Fruit fly (Drosophila melanogaster) whole organism, wandering third instar larva: ENCODE data around the gene CG15429.
A peak's percentile ranks its signal among the peaks of the same experiment; 100 is the strongest.

Experiments used
- Abd-B ChIP-seq: fragments of >200 bp; optimal IDR thresholded peaks from 2 replicates; lab custom pipeline; 2017; ENCODE audit warnings: missing biosample characterization, missing genetic modification characterization
- Dfd ChIP-seq: fragments of >200 bp; optimal IDR thresholded peaks from 2 replicates; lab custom pipeline; 2017; ENCODE audit warnings: missing biosample characterization, missing genetic modification characterization
- HLH106 ChIP-seq: fragments of 200-800 bp; optimal IDR thresholded peaks from 3 replicates; lab custom pipeline; 2019; ENCODE audit warnings: missing biosample characterization, mild to moderate bottlenecking, missing genetic modification characterization, moderate library complexity
- Hr83 ChIP-seq: fragments of 200-300 bp; sonication (Bioruptor generic); optimal IDR thresholded peaks from 2 replicates; lab custom pipeline; 2016; ENCODE audit warnings: missing biosample characterization, mild to moderate bottlenecking, missing genetic modification characterization, moderate library complexity; ENCODE audit not compliant: poor library complexity, severe bottlenecking
- Jra ChIP-seq: sonication (Bioruptor generic); optimal IDR thresholded peaks from 2 replicates; lab custom pipeline; 2016; ENCODE audit warnings: missing biosample characterization, missing genetic modification characterization
- OdsH ChIP-seq: fragments of 200-800 bp; sonication (Bioruptor generic); optimal IDR thresholded peaks from 2 replicates; lab custom pipeline; 2016; ENCODE audit warnings: missing biosample characterization, mild to moderate bottlenecking, missing genetic modification characterization
- br ChIP-seq: fragments of 200-800 bp; sonication (Bioruptor generic); optimal IDR thresholded peaks from 2 replicates; lab custom pipeline; 2016; ENCODE audit warnings: missing biosample characterization, missing genetic modification characterization
- dl ChIP-seq, 2 experiments: fragments of 175-275, 200-275 bp in 1 of 2; fragments of 200-275 bp in 1 of 2; sonication (Bioruptor generic); optimal IDR thresholded peaks; lab custom pipeline; 2018; ENCODE audit warnings: mild to moderate bottlenecking in 2 of 2, missing biosample characterization in 2 of 2, missing genetic modification characterization in 2 of 2, moderate library complexity in 2 of 2; ENCODE audit not compliant: partially characterized antibody in 2 of 2, insufficient read depth in 1 of 2
- pan ChIP-seq: fragments of >200 bp; optimal IDR thresholded peaks from 2 replicates; lab custom pipeline; 2017
- psq ChIP-seq: fragments of 200-800 bp; sonication (Bioruptor generic); optimal IDR thresholded peaks from 3 replicates; lab custom pipeline; 2017; ENCODE audit warnings: missing biosample characterization, mild to moderate bottlenecking, missing genetic modification characterization, moderate library complexity
- sage ChIP-seq: fragments of 200-800 bp; sonication (Bioruptor generic); optimal IDR thresholded peaks from 2 replicates; lab custom pipeline; 2016; ENCODE audit warnings: missing biosample characterization, mild to moderate bottlenecking, missing genetic modification characterization
- tai ChIP-seq: sonication (Bioruptor generic); optimal IDR thresholded peaks from 2 replicates; lab custom pipeline; 2016; ENCODE audit warnings: missing biosample characterization, missing genetic modification characterization
- usp ChIP-seq: fragments of >200 bp; optimal IDR thresholded peaks from 2 replicates; lab custom pipeline; 2017; ENCODE audit warnings: missing biosample characterization, missing genetic modification characterization

dm6 chr2L:4361438-4361975 lies 8.7 kb downstream of the CG15429 start, which contains the start of gene Traf4:
- TF ChIP-seq psq (GFP tag; lab: Kevin White, UChicago), result peak; percentile 83
- no peak for TF ChIP-seq sage (GFP tag; lab: Kevin White, UChicago)
- no peak for TF ChIP-seq Dfd (GFP tag; lab: Kevin White, UChicago)
- no peak for TF ChIP-seq usp
- no peak for TF ChIP-seq Hr83 (GFP tag; lab: Kevin White, UChicago)
- no peak for TF ChIP-seq Abd-B
- no peak for TF ChIP-seq pan (lab: Kevin White, UChicago)
- TF ChIP-seq dl (GFP tag; optimal IDR thresholded peaks at IDR 0.05; lab: Kevin White, UChicago; ENCODE audit: insufficient read depth in 1 of 2, partially characterized antibody in 2 of 2), result no peak
- no peak for TF ChIP-seq Jra (GFP tag; lab: Kevin White, UChicago)
- peak; percentile 19 for TF ChIP-seq br (GFP tag; lab: Kevin White, UChicago)
- no peak for TF ChIP-seq tai
- peak; percentile 46 for TF ChIP-seq HLH106 (tag; lab: Kevin White, UChicago)
- peak; percentile 33 for TF ChIP-seq OdsH (GFP tag; lab: Kevin White, UChicago)
